Worm (Caenorhabditis elegans): ENCODE results near the gene T01H3.5.

Gene T01H3.5

DNA sequence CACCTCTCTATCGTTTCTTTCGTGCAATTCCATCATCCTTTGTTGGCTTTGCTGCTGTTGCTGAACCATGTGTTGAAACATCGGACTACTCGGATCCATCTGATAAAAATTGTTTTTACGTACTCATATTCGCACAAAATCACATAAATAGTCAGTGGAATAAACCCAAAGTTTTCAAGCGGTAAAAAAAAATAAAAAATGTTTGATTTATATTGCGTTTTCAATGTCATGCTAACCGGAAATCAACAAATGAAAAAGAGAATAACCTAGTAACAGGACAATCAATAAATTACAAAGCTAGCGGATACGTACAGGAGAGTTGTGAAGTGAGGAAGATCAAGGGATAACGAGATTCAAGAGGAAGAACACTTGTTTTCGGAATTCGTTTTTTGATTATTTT, 24.5 kb upstream of the T01H3.5 start, which contains the start of gene mdt-10:
Gene mdt-10, minus strand, starts transcription at position 101 of the 400 bp plus-strand sequence.
- TF ChIP-seq swsn-7 (tag; optimal IDR thresholded peaks at IDR 0.05) (no peak), unc-30 (tag; optimal IDR thresholded peaks at IDR 0.05) (no peak), blmp-1 (tag; optimal IDR thresholded peaks at IDR 0.05) (no peak), nhr-47 (tag; optimal IDR thresholded peaks at IDR 0.05) (no peak), mdl-1 (tag; optimal IDR thresholded peaks at IDR 0.05) (no peak), ets-5 (GFP tag; IDR thresholded peaks at IDR 0.05) (no peak), ceh-63 (GFP tag; optimal IDR thresholded peaks at IDR 0.05) (no peak), irx-1 (tag; optimal IDR thresholded peaks at IDR 0.05) (no peak), fkh-4 (tag; optimal IDR thresholded peaks at IDR 0.05; ENCODE audit: borderline replicate concordance) (no peak)

DNA sequence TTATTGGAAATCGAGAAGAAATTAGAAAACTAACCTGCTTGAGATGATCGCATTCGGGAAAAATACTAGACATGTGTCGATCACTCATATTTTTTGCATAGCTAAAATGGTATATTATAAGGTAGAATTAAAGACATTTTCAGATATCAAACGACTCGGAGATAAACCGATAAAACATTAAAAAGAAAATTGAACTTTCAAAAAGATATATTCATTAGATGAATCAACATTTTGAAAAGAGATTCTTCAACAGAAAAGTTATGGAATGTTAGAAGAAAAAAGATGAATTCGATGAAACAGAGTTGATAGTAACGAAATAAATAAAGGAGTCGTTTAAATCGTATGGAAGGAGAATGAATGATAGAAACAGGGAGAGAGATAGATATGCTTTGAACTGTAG, 23.8 kb upstream of the T01H3.5 start, which contains the start of gene mdmh-35:
Gene mdmh-35, minus strand, starts transcription at position 101 of the 400 bp plus-strand sequence.
- no peak for TF ChIP-seq fos-1 (tag; optimal IDR thresholded peaks at IDR 0.05)
- no peak for TF ChIP-seq C16A3.4 (tag; optimal IDR thresholded peaks at IDR 0.05)
- no peak for TF ChIP-seq aha-1 (tag; optimal IDR thresholded peaks at IDR 0.05)
- TF ChIP-seq ceh-8 (GFP tag; optimal IDR thresholded peaks at IDR 0.05): no peak
- TF ChIP-seq tbx-2 (tag; optimal IDR thresholded peaks at IDR 0.05): no peak
- no peak for TF ChIP-seq fkh-8 (tag; optimal IDR thresholded peaks at IDR 0.05)
- TF ChIP-seq lin-15B (tag; optimal IDR thresholded peaks at IDR 0.05): no peak

DNA sequence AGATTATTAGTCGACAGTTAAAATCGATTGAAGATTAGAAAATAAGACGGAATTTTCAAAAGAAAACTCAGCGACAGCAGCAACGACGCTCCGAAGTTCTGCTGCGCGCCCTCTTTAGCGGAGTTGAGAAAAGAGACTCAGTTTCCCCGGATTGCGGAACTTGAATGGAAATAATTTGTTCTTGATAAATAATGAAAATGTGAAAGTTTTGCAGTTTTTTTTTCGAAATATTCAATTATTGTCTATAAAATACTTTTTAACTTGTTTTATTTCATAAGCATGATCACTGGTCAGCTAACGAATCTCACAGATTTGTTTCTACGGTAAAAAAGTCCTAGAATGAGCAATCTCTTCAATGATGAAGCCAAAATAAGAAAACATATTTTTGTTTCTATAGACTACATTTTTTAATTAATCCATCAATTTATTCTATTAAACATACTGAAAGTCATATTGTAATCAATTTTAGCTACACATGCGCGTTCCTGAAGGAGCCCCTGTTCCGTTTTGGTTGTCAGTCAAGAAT, 21.9 kb upstream of the T01H3.5 start, which contains the start of the genes cec-3 and T09A5.15:
Gene cec-3, minus strand, starts transcription at position 116 of the 526 bp plus-strand sequence.
Gene T09A5.15, plus strand, starts transcription at position 476 of the 526 bp plus-strand sequence.
- TF ChIP-seq lin-14 (GFP tag; optimal IDR thresholded peaks at IDR 0.05) (peak; percentile 56), zip-4 (GFP tag; optimal IDR thresholded peaks at IDR 0.05) (no peak), aha-1 (tag; optimal IDR thresholded peaks at IDR 0.05) (no peak), lin-35 (GFP tag; optimal IDR thresholded peaks at IDR 0.05) (peak; percentile 40 to 71), C34B4.2 (tag; optimal IDR thresholded peaks at IDR 0.05) (no peak), lsy-2 (tag; optimal IDR thresholded peaks at IDR 0.05) (peak; percentile 54 to 83), skn-1 (tag; optimal IDR thresholded peaks at IDR 0.05) (peak; percentile 45), fkh-8 (tag; optimal IDR thresholded peaks at IDR 0.05) (peak; percentile 51), dsc-1 (tag; optimal IDR thresholded peaks at IDR 0.05) (peak; percentile 47), ztf-4 (tag; optimal IDR thresholded peaks at IDR 0.05) (no peak), ces-1 (GFP tag; optimal IDR thresholded peaks at IDR 0.05) (no peak), ceh-8 (GFP tag; optimal IDR thresholded peaks at IDR 0.05) (no peak), swsn-7 (tag; optimal IDR thresholded peaks at IDR 0.05) (peak; percentile 52), tbx-2 (tag; optimal IDR thresholded peaks at IDR 0.05) (peak; percentile 46), egl-27 (tag; optimal IDR thresholded peaks at IDR 0.05) (no peak), hlh-4 (tag; optimal IDR thresholded peaks at IDR 0.05) (no peak), nhr-76 (tag; optimal IDR thresholded peaks at IDR 0.05) (no peak), nhr-47 (tag; optimal IDR thresholded peaks at IDR 0.05) (peak; percentile 73), elt-2 (tag; optimal IDR thresholded peaks at IDR 0.05) (no peak), sup-37 (GFP tag; optimal IDR thresholded peaks at IDR 0.05) (no peak), blmp-1 (tag; optimal IDR thresholded peaks at IDR 0.05) (peak; percentile 36), pax-3 (tag; optimal IDR thresholded peaks at IDR 0.05) (peak; percentile 56), dpl-1 (GFP tag; optimal IDR thresholded peaks at IDR 0.05) (peak; percentile 43 to 68 (median 57)), nhr-20 (tag; optimal IDR thresholded peaks at IDR 0.05) (peak; percentile 61), ztf-11 (tag; optimal IDR thresholded peaks at IDR 0.05) (peak in 1 of 2 experiments; percentile 63), fkh-10 (GFP tag; optimal IDR thresholded peaks at IDR 0.05) (no peak), fos-1 (tag; optimal IDR thresholded peaks at IDR 0.05) (no peak), egl-13 (tag; optimal IDR thresholded peaks at IDR 0.05) (peak; percentile 39), snpc-4 (tag; optimal IDR thresholded peaks at IDR 0.05) (no peak), ets-5 (GFP tag; IDR thresholded peaks at IDR 0.05) (no peak), hlh-17 (GFP tag; optimal IDR thresholded peaks at IDR 0.05; ENCODE audit: borderline replicate concordance) (no peak), isw-1 (GFP tag; IDR thresholded peaks at IDR 0.05) (peak; percentile 40), C16A3.4 (tag; optimal IDR thresholded peaks at IDR 0.05) (peak; percentile 66), ceh-82 (tag; optimal IDR thresholded peaks at IDR 0.05) (peak in 2 of 3 experiments; percentile 20 to 33), ama-1 (optimal IDR thresholded peaks at IDR 0.05) (no peak), nhr-90 (tag; optimal IDR thresholded peaks at IDR 0.05; ENCODE audit: poor library complexity) (peak; percentile 65), pag-3 (tag; optimal IDR thresholded peaks at IDR 0.05; ENCODE audit: borderline replicate concordance, insufficient read depth) (no peak), elt-3 (tag; optimal IDR thresholded peaks at IDR 0.05) (no peak), nhr-19 (GFP tag; conservative IDR thresholded peaks at IDR 0.05) (0 out of 2 replicates have a peak, but pooled peaks have one; percentile 14), unc-62 (GFP tag; optimal IDR thresholded peaks at IDR 0.05) (no peak)

Measured in whole organism, L1 larva.